Worm (Caenorhabditis elegans) whole organism, L3 larva: ENCODE measurements around the gene him-18.
A peak's percentile ranks its signal among the peaks of the same experiment; 100 is the strongest.

ENCODE experiments used
- ama-1 ChIP-seq: fragments of 150-350 bp; optimal IDR thresholded peaks from 2 replicates; lab custom pipeline; 2018
- ceh-28 ChIP-seq: fragments of 150-350 bp; optimal IDR thresholded peaks from 2 replicates; lab custom pipeline; 2014; ENCODE audit warnings: missing biosample characterization, missing genetic modification reagents, missing genetic modification characterization
- daf-12 ChIP-seq: fragments of 150-350 bp; optimal IDR thresholded peaks from 2 replicates; lab custom pipeline; 2014; ENCODE audit warnings: missing biosample characterization, missing genetic modification reagents, missing genetic modification characterization
- elt-2 ChIP-seq: sonication (generic microtip); optimal IDR thresholded peaks from 2 replicates; lab custom pipeline; 2016; ENCODE audit warnings: missing genetic modification reagents, mild to moderate bottlenecking, missing genetic modification characterization, missing compliant biosample characterization
- elt-3 ChIP-seq, 3 experiments: fragments of 150-350 bp in 1 of 3; sonication (generic microtip) in 2 of 3; optimal IDR thresholded peaks; 2 replicates in 2 of 3; 4 replicates in 1 of 3; lab custom pipeline; 2014 to 2017; ENCODE audit warnings: missing biosample characterization in 3 of 3, missing genetic modification characterization in 3 of 3
- fkh-10 ChIP-seq: sonication (generic microtip); optimal IDR thresholded peaks from 2 replicates; lab custom pipeline; 2017; ENCODE audit warnings: missing biosample characterization, missing genetic modification reagents, missing genetic modification characterization
- jun-1 ChIP-seq: fragments of 150-350 bp; optimal IDR thresholded peaks from 2 replicates; lab custom pipeline; 2014; ENCODE audit warnings: missing biosample characterization, missing genetic modification reagents, missing genetic modification characterization
- lsy-12 ChIP-seq: sonication (generic microtip); optimal IDR thresholded peaks from 2 replicates; lab custom pipeline; 2016; ENCODE audit warnings: mild to moderate bottlenecking, missing genetic modification characterization, missing compliant biosample characterization
- nhr-11 ChIP-seq: fragments of 150-350 bp; optimal IDR thresholded peaks from 2 replicates; lab custom pipeline; 2014; ENCODE audit warnings: missing biosample characterization, missing genetic modification characterization
- nhr-12 ChIP-seq: fragments of 150-350 bp; optimal IDR thresholded peaks from 2 replicates; lab custom pipeline; 2014; ENCODE audit warnings: missing biosample characterization, missing genetic modification characterization
- nhr-237 ChIP-seq: fragments of 150-350 bp; optimal IDR thresholded peaks from 2 replicates; lab custom pipeline; 2014; ENCODE audit warnings: missing biosample characterization, missing genetic modification characterization
- sea-2 ChIP-seq: fragments of 150-350 bp; sonication (generic microtip); optimal IDR thresholded peaks from 4 replicates; lab custom pipeline; 2014; ENCODE audit warnings: missing biosample characterization, missing genetic modification reagents, missing genetic modification characterization

ce11 chrIII:4756983-4757382 is 42.0 kb upstream of the him-18 start, which contains the start of gene fbxl-2:
- TF ChIP-seq jun-1 (peak; percentile 89), fkh-10 (GFP tag; lab: Kevin White, UChicago) (peak; percentile 47), sea-2 (GFP tag; lab: Kevin White, UChicago) (no peak), elt-2 (peak; percentile 76), ama-1 (peak; percentile 68), daf-12 (tag; lab: Kevin White, UChicago) (no peak), ceh-28 (tag; lab: Kevin White, UChicago) (peak; percentile 88), nhr-237 (tag; lab: Kevin White, UChicago) (no peak), nhr-11 (peak; percentile 71), lsy-12 (tag; lab: Kevin White, UChicago) (peak; percentile 94), elt-3 (tag; optimal IDR thresholded peaks at IDR 0.05; lab: Kevin White, UChicago) (peak in 2 of 3 experiments; percentile 60 to 70), nhr-12 (tag; lab: Kevin White, UChicago) (no peak)
